Fruit fly (Drosophila melanogaster) whole organism, embryonic: ENCODE data around the gene Hip14.

Experiments used
- CG12104 ChIP-seq: fragments of 200-800 bp; sonication (Bioruptor generic); optimal IDR thresholded peaks from 3 replicates; lab custom pipeline; 2016; ENCODE audit warnings: missing biosample characterization, missing genetic modification characterization
- CG12155 ChIP-seq: fragments of 200-800 bp; sonication (Bioruptor generic); optimal IDR thresholded peaks from 3 replicates; lab custom pipeline; 2016; ENCODE audit warnings: missing biosample characterization, missing genetic modification characterization
- CG12236 ChIP-seq: fragments of 200-800 bp; sonication (Bioruptor generic); optimal IDR thresholded peaks from 2 replicates; lab custom pipeline; 2016; ENCODE audit warnings: missing biosample characterization, missing genetic modification characterization
- CG1233 ChIP-seq: fragments of 200-800 bp; sonication (Bioruptor generic); optimal IDR thresholded peaks from 4 replicates; lab custom pipeline; 2018; ENCODE audit warnings: missing biosample characterization, mild to moderate bottlenecking, missing genetic modification characterization
- CG12391 ChIP-seq: fragments of 200-800 bp; sonication (Bioruptor generic); optimal IDR thresholded peaks from 3 replicates; lab custom pipeline; 2018; ENCODE audit warnings: missing biosample characterization, mild to moderate bottlenecking, missing genetic modification characterization, moderate library complexity
- CG12769 ChIP-seq: fragments of 200-800 bp; sonication (Bioruptor generic); optimal IDR thresholded peaks from 2 replicates; lab custom pipeline; 2019; ENCODE audit warnings: missing biosample characterization, mild to moderate bottlenecking, missing genetic modification characterization, moderate library complexity
- CG14441 ChIP-seq: fragments of 200-800 bp; sonication (Bioruptor generic); IDR thresholded peaks from 2 replicates; pipeline ENCODE4 v1.3.6; 2022; ENCODE audit warnings: missing biosample characterization, missing genetic modification characterization
- CG16815 ChIP-seq: fragments of 200-800 bp; sonication (Bioruptor generic); optimal IDR thresholded peaks from 3 replicates; lab custom pipeline; 2017; ENCODE audit warnings: missing biosample characterization, mild to moderate bottlenecking, missing genetic modification characterization
- CG17186 ChIP-seq: fragments of 200-800 bp; sonication (Bioruptor generic); optimal IDR thresholded peaks from 3 replicates; lab custom pipeline; 2017; ENCODE audit warnings: missing biosample characterization, missing genetic modification reagents, missing genetic modification characterization
- CG17359 ChIP-seq: fragments of 200-800 bp; sonication (Bioruptor generic); optimal IDR thresholded peaks from 3 replicates; lab custom pipeline; 2018; ENCODE audit warnings: missing biosample characterization, mild to moderate bottlenecking, missing genetic modification characterization, moderate library complexity
- CG18262 ChIP-seq: fragments of 200-800 bp; optimal IDR thresholded peaks from 3 replicates; lab custom pipeline; 2019; ENCODE audit warnings: missing biosample characterization, mild to moderate bottlenecking, missing genetic modification characterization, moderate library complexity
- CG18619 ChIP-seq: fragments of 200-800 bp; sonication (Bioruptor generic); optimal IDR thresholded peaks from 3 replicates; lab custom pipeline; 2017; ENCODE audit warnings: missing biosample characterization, mild to moderate bottlenecking, missing genetic modification characterization
- CG2116 ChIP-seq: fragments of 200-800 bp; sonication (Bioruptor generic); optimal IDR thresholded peaks from 3 replicates; lab custom pipeline; 2018; ENCODE audit warnings: missing biosample characterization, mild to moderate bottlenecking, missing genetic modification characterization
- CG2129 ChIP-seq: fragments of 200-800 bp; sonication (Bioruptor generic); IDR thresholded peaks from 2 replicates; pipeline ENCODE4 v1.3.6; 2022; ENCODE audit warnings: missing biosample characterization, missing genetic modification characterization; ENCODE audit not compliant: partially characterized antibody
- CG2202 ChIP-seq: fragments of 200-800 bp; sonication (Bioruptor generic); optimal IDR thresholded peaks from 2 replicates; lab custom pipeline; 2018; ENCODE audit warnings: missing biosample characterization, mild to moderate bottlenecking, missing genetic modification characterization
- CG2712 ChIP-seq: fragments of 200-800 bp; optimal IDR thresholded peaks from 3 replicates; lab custom pipeline; 2019; ENCODE audit warnings: missing biosample characterization, mild to moderate bottlenecking, missing genetic modification characterization, moderate library complexity
- CG3281 ChIP-seq: fragments of 200-800 bp; sonication (Bioruptor generic); optimal IDR thresholded peaks from 3 replicates; lab custom pipeline; 2017; ENCODE audit warnings: missing biosample characterization, mild to moderate bottlenecking, missing genetic modification characterization
- CG33213 ChIP-seq: fragments of 200-800 bp; sonication (Bioruptor generic); optimal IDR thresholded peaks from 3 replicates; lab custom pipeline; 2016; ENCODE audit warnings: missing biosample characterization, missing genetic modification characterization
- CG7963 ChIP-seq: fragments of 200-800 bp; sonication (Bioruptor generic); IDR thresholded peaks from 3 replicates; pipeline ENCODE4 v1.3.6; 2022; ENCODE audit warnings: missing biosample characterization, missing genetic modification characterization; ENCODE audit not compliant: partially characterized antibody
- CG9727 ChIP-seq: fragments of 200-800 bp; sonication (Bioruptor generic); optimal IDR thresholded peaks from 3 replicates; lab custom pipeline; 2017; ENCODE audit warnings: missing biosample characterization, mild to moderate bottlenecking, missing genetic modification characterization
- CHES-1-like ChIP-seq: fragments of 200-800 bp; sonication (Bioruptor generic); optimal IDR thresholded peaks from 2 replicates; lab custom pipeline; 2016; ENCODE audit warnings: missing biosample characterization, missing genetic modification characterization
- Camta ChIP-seq: fragments of 200-800 bp; sonication (Bioruptor generic); optimal IDR thresholded peaks from 2 replicates; lab custom pipeline; 2016; ENCODE audit warnings: missing biosample characterization, missing genetic modification characterization
- Doc3 ChIP-seq: fragments of 200-800 bp; sonication (Bioruptor generic); IDR thresholded peaks from 3 replicates; pipeline ENCODE4 v1.3.6; 2022; ENCODE audit warnings: missing biosample characterization, missing genetic modification characterization; ENCODE audit not compliant: partially characterized antibody
- Fer3 ChIP-seq: fragments of 200-800 bp; sonication (Bioruptor generic); optimal IDR thresholded peaks from 2 replicates; lab custom pipeline; 2018; ENCODE audit warnings: missing biosample characterization, mild to moderate bottlenecking, missing genetic modification characterization, moderate library complexity
- MTF-1 ChIP-seq: fragments of 200-800 bp; sonication (Bioruptor generic); optimal IDR thresholded peaks from 2 replicates; lab custom pipeline; 2018; ENCODE audit warnings: missing biosample characterization, mild to moderate bottlenecking, missing genetic modification characterization, borderline replicate concordance
- Med ChIP-seq: fragments of 200-800 bp; sonication (Bioruptor generic); peaks from one replicate; lab custom pipeline; 2016; ENCODE audit warnings: missing biosample characterization, missing genetic modification characterization, mild to moderate bottlenecking, inconsistent platforms, moderate library complexity
- Mrtf ChIP-seq: fragments of 200-800 bp; sonication (Bioruptor generic); IDR thresholded peaks from 3 replicates; pipeline ENCODE4 v1.3.6; 2022; ENCODE audit warnings: missing biosample characterization, missing genetic modification characterization
- Nf-YA ChIP-seq: fragments of 200-800 bp; sonication (Bioruptor generic); IDR thresholded peaks from 2 replicates; pipeline ENCODE4 v1.3.6; 2022; ENCODE audit warnings: missing biosample characterization, missing genetic modification characterization
- Six4 ChIP-seq: fragments of 200-800 bp; sonication (Bioruptor generic); optimal IDR thresholded peaks from 2 replicates; lab custom pipeline; 2016; ENCODE audit warnings: missing biosample characterization, missing genetic modification characterization
- Ssrp ChIP-seq: fragments of 200-800 bp; sonication (Bioruptor generic); optimal IDR thresholded peaks from 2 replicates; lab custom pipeline; 2018; ENCODE audit warnings: missing biosample characterization, mild to moderate bottlenecking, missing genetic modification characterization, moderate library complexity
- bcd ChIP-seq: fragments of 200-800 bp; sonication (Bioruptor generic); optimal IDR thresholded peaks from 2 replicates; lab custom pipeline; 2017; ENCODE audit warnings: missing biosample characterization, mild to moderate bottlenecking, missing genetic modification characterization
- chif ChIP-seq, 2 experiments: fragments of 200-800 bp; sonication (Bioruptor generic); optimal IDR thresholded peaks; 3 replicates each; lab custom pipeline; 2016; ENCODE audit warnings: missing biosample characterization in 2 of 2, missing genetic modification characterization in 2 of 2
- dm ChIP-seq: fragments of 200-800 bp; sonication (Bioruptor generic); optimal IDR thresholded peaks from 3 replicates; lab custom pipeline; 2016; ENCODE audit warnings: missing biosample characterization, missing genetic modification characterization
- hbn ChIP-seq: fragments of 200-800 bp; sonication (Bioruptor generic); IDR thresholded peaks from 2 replicates; pipeline ENCODE4 v1.3.6; 2022; ENCODE audit warnings: missing biosample characterization, missing genetic modification characterization; ENCODE audit not compliant: partially characterized antibody
- jing ChIP-seq: fragments of 200-800 bp; sonication (Bioruptor generic); optimal IDR thresholded peaks from 2 replicates; lab custom pipeline; 2018; ENCODE audit warnings: missing biosample characterization, mild to moderate bottlenecking, missing genetic modification characterization
- ken ChIP-seq: fragments of 200-800 bp; sonication (Bioruptor generic); IDR thresholded peaks from 3 replicates; pipeline ENCODE4 v1.3.6; 2022; ENCODE audit warnings: missing biosample characterization, missing genetic modification characterization
- lola ChIP-seq, 3 experiments: fragments of >200 bp in 2 of 3; fragments of 200-800 bp in 1 of 3; sonication (Bioruptor generic) in 1 of 3; optimal IDR thresholded peaks; 2 replicates each; lab custom pipeline; 2017 to 2019; ENCODE audit warnings: missing biosample characterization in 3 of 3, missing genetic modification characterization in 3 of 3, mild to moderate bottlenecking in 1 of 3, moderate library complexity in 1 of 3
- mam ChIP-seq: fragments of 200-800 bp; sonication (Bioruptor generic); optimal IDR thresholded peaks from 3 replicates; lab custom pipeline; 2016; ENCODE audit warnings: missing biosample characterization, missing genetic modification characterization
- org-1 ChIP-seq: fragments of 200-800 bp; sonication (Bioruptor generic); optimal IDR thresholded peaks from 2 replicates; lab custom pipeline; 2017; ENCODE audit warnings: missing biosample characterization, missing genetic modification characterization
- p53 ChIP-seq: fragments of 200-800 bp; sonication (Bioruptor generic); optimal IDR thresholded peaks from 2 replicates; lab custom pipeline; 2016; ENCODE audit warnings: missing biosample characterization, missing genetic modification characterization
- pb ChIP-seq: fragments of 200-800 bp; sonication (Bioruptor generic); optimal IDR thresholded peaks from 3 replicates; lab custom pipeline; 2016; ENCODE audit warnings: missing biosample characterization, missing genetic modification characterization
- peb ChIP-seq: fragments of 200-800 bp; sonication (Bioruptor generic); IDR thresholded peaks from 2 replicates; pipeline ENCODE4 v1.3.6; 2022; ENCODE audit warnings: missing biosample characterization, missing genetic modification characterization
- pfk ChIP-seq: fragments of 200-800 bp; sonication (Bioruptor generic); optimal IDR thresholded peaks from 2 replicates; lab custom pipeline; 2018; ENCODE audit warnings: missing biosample characterization, mild to moderate bottlenecking, missing genetic modification characterization, moderate library complexity
- pnt ChIP-seq: fragments of 200-800 bp; sonication (Bioruptor generic); optimal IDR thresholded peaks from 3 replicates; lab custom pipeline; 2016; ENCODE audit warnings: missing biosample characterization, missing genetic modification characterization
- pum ChIP-seq: fragments of 200-800 bp; sonication (Bioruptor generic); optimal IDR thresholded peaks from 2 replicates; lab custom pipeline; 2016; ENCODE audit warnings: missing biosample characterization, missing genetic modification characterization
- sc ChIP-seq, 3 experiments: fragments of >200 bp in 2 of 3; fragments of 200-800 bp in 1 of 3; sonication (Bioruptor generic) in 1 of 3; optimal IDR thresholded peaks; 2 replicates in 2 of 3; 3 replicates in 1 of 3; lab custom pipeline; 2017; ENCODE audit warnings: mild to moderate bottlenecking in 1 of 3, missing biosample characterization in 1 of 3, missing genetic modification characterization in 1 of 3, missing genetic modification reagents in 1 of 3
- sens ChIP-seq: fragments of 200-800 bp; sonication (Bioruptor generic); peaks from one replicate; lab custom pipeline; 2016; ENCODE audit warnings: missing biosample characterization, missing genetic modification characterization
- shn ChIP-seq: fragments of 200-800 bp; sonication (Bioruptor generic); optimal IDR thresholded peaks from 3 replicates; lab custom pipeline; 2016; ENCODE audit warnings: missing biosample characterization, missing genetic modification characterization
- slp2 ChIP-seq: fragments of 200-800 bp; sonication (Bioruptor generic); optimal IDR thresholded peaks from 2 replicates; lab custom pipeline; 2016; ENCODE audit warnings: missing biosample characterization, missing genetic modification characterization

Gene Hip14

dm6 chr3L:16021064-16021683, 33.1 kb downstream of the Hip14 start (continued):
- TF ChIP-seq lola (GFP tag; optimal IDR thresholded peaks at IDR 0.05; lab: Kevin White, UChicago): peak in 1 of 3 experiments; percentile 80
- TF ChIP-seq peb (GFP tag; lab: Robert Waterston, UW): peak; percentile 36; the same call in 1 of the 2 replicates
- no peak for TF ChIP-seq p53 (GFP tag; lab: Kevin White, UChicago)
- peak; percentile 23 for TF ChIP-seq bcd (GFP tag; lab: Kevin White, UChicago)
- no peak; the same call in 2 of the 3 replicates for TF ChIP-seq Mrtf
- TF ChIP-seq dm: no peak
- peak; percentile 11 for TF ChIP-seq CG12155 (GFP tag; lab: Kevin White, UChicago)
- TF ChIP-seq jing (GFP tag; lab: Kevin White, UChicago): peak; percentile 34
- TF ChIP-seq Doc3 (GFP tag; lab: Robert Waterston, UW): no peak
- TF ChIP-seq CG12104: no peak
- peak; percentile 80 for TF ChIP-seq Med (GFP tag; lab: Kevin White, UChicago)
- TF ChIP-seq CG18619 (GFP tag; lab: Kevin White, UChicago): peak; percentile 12
- TF ChIP-seq CG33213: peak; percentile 1
- peak; percentile 23; the same call in 1 of the 3 replicates for TF ChIP-seq ken (GFP tag; lab: Robert Waterston, UW)
- TF ChIP-seq CG17186 (GFP tag; lab: Kevin White, UChicago): no peak
- no peak for TF ChIP-seq Nf-YA (GFP tag; lab: Robert Waterston, UW)
- peak; percentile 44 for TF ChIP-seq Ssrp (tag; lab: Kevin White, UChicago)
- TF ChIP-seq Fer3 (tag; lab: Kevin White, UChicago): no peak
- TF ChIP-seq CG7963: no peak
- TF ChIP-seq CG2116 (GFP tag; lab: Kevin White, UChicago): peak; percentile 12
- TF ChIP-seq pnt: peak; percentile 67
- no peak for TF ChIP-seq CG3281
- TF ChIP-seq CG16815 (GFP tag; lab: Kevin White, UChicago): peak; percentile 66
- peak; percentile 21 for TF ChIP-seq pb
- TF ChIP-seq Camta (GFP tag; lab: Kevin White, UChicago): peak; percentile 46
- TF ChIP-seq shn: no peak
- TF ChIP-seq CHES-1-like (GFP tag; lab: Kevin White, UChicago): peak; percentile 22
- peak; percentile 31 for TF ChIP-seq pum (GFP tag; lab: Kevin White, UChicago)
- peak; percentile 66 for TF ChIP-seq CG2202 (tag; lab: Kevin White, UChicago)
- peak; percentile 43 for TF ChIP-seq CG12236 (GFP tag; lab: Kevin White, UChicago)
- TF ChIP-seq Six4 (GFP tag; lab: Kevin White, UChicago): peak; percentile 57
- peak; percentile 41 for TF ChIP-seq slp2
- no peak for TF ChIP-seq hbn (GFP tag; lab: Robert Waterston, UW)
- peak; percentile 86 for TF ChIP-seq CG2712 (tag; lab: Kevin White, UChicago)
- 0 out of 2 replicates have a peak, but pooled peaks have one; percentile 21 for TF ChIP-seq CG14441 (GFP tag; lab: Robert Waterston, UW)
- TF ChIP-seq mam (GFP tag; lab: Kevin White, UChicago): peak; percentile 1
- peak; percentile 40 for TF ChIP-seq CG17359 (tag; lab: Kevin White, UChicago)
- TF ChIP-seq CG9727 (GFP tag; lab: Kevin White, UChicago): peak; percentile 80
- peak; percentile 69 for TF ChIP-seq CG12391 (tag; lab: Kevin White, UChicago)
- TF ChIP-seq chif (GFP tag; optimal IDR thresholded peaks at IDR 0.05; lab: Kevin White, UChicago): peak; percentile 35 to 82
- TF ChIP-seq CG1233 (GFP tag; lab: Kevin White, UChicago): peak; percentile 47
- TF ChIP-seq sens (GFP tag; lab: Kevin White, UChicago): peak; percentile 93
- peak; percentile 17 for TF ChIP-seq CG12769
- TF ChIP-seq CG18262 (tag; lab: Kevin White, UChicago): peak; percentile 76
- peak; percentile 17 for TF ChIP-seq org-1 (GFP tag; lab: Kevin White, UChicago)
- no peak for TF ChIP-seq CG2129
- TF ChIP-seq sc (optimal IDR thresholded peaks at IDR 0.05; lab: Kevin White, UChicago): no peak
- TF ChIP-seq sc (GFP tag; optimal IDR thresholded peaks at IDR 0.05; lab: Kevin White, UChicago): no peak
- TF ChIP-seq MTF-1 (GFP tag; lab: Kevin White, UChicago): no peak
- no peak for TF ChIP-seq pfk (GFP tag; lab: Kevin White, UChicago)
